Worm (Caenorhabditis elegans): ENCODE measurements around the gene C38C3.4.

DNA sequence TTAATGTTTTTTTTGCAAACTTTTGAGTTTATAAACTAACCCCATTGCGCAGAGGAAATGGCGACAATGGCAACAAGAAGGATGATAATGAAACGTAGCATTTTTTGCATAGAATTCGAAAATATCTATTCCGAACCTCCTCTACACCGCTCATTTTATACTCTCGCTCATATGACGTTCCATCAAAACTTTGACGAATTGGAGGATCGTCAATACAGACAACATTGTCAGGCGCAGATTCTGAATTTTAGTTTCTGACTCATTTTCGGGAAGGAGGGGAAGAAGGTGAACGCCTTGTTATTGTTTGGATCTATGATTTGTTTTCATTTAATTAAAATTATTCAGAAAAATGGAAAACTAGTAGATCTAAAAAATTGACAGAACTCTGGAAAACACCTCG lies 37.7 kb upstream of the C38C3.4 start, which contains the start of gene cnc-1:
- TF ChIP-seq aly-2 (tag; optimal IDR thresholded peaks at IDR 0.05) (no peak), fos-1 (tag; optimal IDR thresholded peaks at IDR 0.05) (no peak), nhr-11 (tag; optimal IDR thresholded peaks at IDR 0.05) (no peak), lin-13 (GFP tag; optimal IDR thresholded peaks at IDR 0.05) (no peak), skn-1 (tag; optimal IDR thresholded peaks at IDR 0.05) (no peak), lin-39 (tag; optimal IDR thresholded peaks at IDR 0.05) (no peak), zag-1 (tag; optimal IDR thresholded peaks at IDR 0.05) (no peak), lsy-2 (tag; optimal IDR thresholded peaks at IDR 0.05) (no peak), ceh-82 (tag; optimal IDR thresholded peaks at IDR 0.05) (no peak), ama-1 (optimal IDR thresholded peaks at IDR 0.05) (no peak), dmd-4 (tag; optimal IDR thresholded peaks at IDR 0.05) (no peak)
